Fruit fly (Drosophila melanogaster) whole organism, embryonic: Measurements from ENCODE around the gene CG43051.

Experiments used
- ATbp ChIP-seq: fragments of 200-800 bp; sonication (Bioruptor generic); optimal IDR thresholded peaks from 2 replicates; lab custom pipeline; 2017; ENCODE audit warnings: missing biosample characterization, mild to moderate bottlenecking, missing genetic modification characterization, missing genetic modification reagents
- CG11504 ChIP-seq: fragments of 200-800 bp; sonication (Bioruptor generic); optimal IDR thresholded peaks from 3 replicates; lab custom pipeline; 2019; ENCODE audit warnings: missing biosample characterization, mild to moderate bottlenecking, missing genetic modification characterization, moderate library complexity
- CG1233 ChIP-seq: fragments of 200-800 bp; sonication (Bioruptor generic); optimal IDR thresholded peaks from 4 replicates; lab custom pipeline; 2018; ENCODE audit warnings: missing biosample characterization, mild to moderate bottlenecking, missing genetic modification characterization
- CG12769 ChIP-seq: fragments of 200-800 bp; sonication (Bioruptor generic); optimal IDR thresholded peaks from 2 replicates; lab custom pipeline; 2019; ENCODE audit warnings: missing biosample characterization, mild to moderate bottlenecking, missing genetic modification characterization, moderate library complexity
- CG14441 ChIP-seq: fragments of 200-800 bp; sonication (Bioruptor generic); IDR thresholded peaks from 2 replicates; pipeline ENCODE4 v1.3.6; 2022; ENCODE audit warnings: missing biosample characterization, missing genetic modification characterization
- CG14860 ChIP-seq: fragments of 200-800 bp; sonication (Bioruptor generic); IDR thresholded peaks from 3 replicates; pipeline ENCODE4 v1.3.6; 2022; ENCODE audit warnings: missing biosample characterization, missing genetic modification characterization; ENCODE audit not compliant: partially characterized antibody
- CG14965 ChIP-seq: fragments of 200-800 bp; sonication (Bioruptor generic); optimal IDR thresholded peaks from 2 replicates; lab custom pipeline; 2016; ENCODE audit warnings: missing biosample characterization, missing genetic modification characterization, borderline replicate concordance
- CG15696 ChIP-seq: fragments of 200-800 bp; sonication (Bioruptor generic); optimal IDR thresholded peaks from 2 replicates; lab custom pipeline; 2019; ENCODE audit warnings: missing biosample characterization, mild to moderate bottlenecking, missing genetic modification characterization, moderate library complexity
- CG1792 ChIP-seq: fragments of 200-800 bp; sonication (Bioruptor generic); optimal IDR thresholded peaks from 2 replicates; lab custom pipeline; 2016; ENCODE audit warnings: missing biosample characterization, missing genetic modification characterization
- CG30403 ChIP-seq: fragments of 200-800 bp; sonication (Bioruptor generic); optimal IDR thresholded peaks from 3 replicates; lab custom pipeline; 2016; ENCODE audit warnings: missing biosample characterization, missing genetic modification characterization
- CG3065 ChIP-seq: fragments of 200-800 bp; sonication (Bioruptor generic); optimal IDR thresholded peaks from 2 replicates; lab custom pipeline; 2016; ENCODE audit warnings: missing biosample characterization, missing genetic modification characterization
- CG31224 ChIP-seq: fragments of 200-800 bp; sonication (Bioruptor generic); IDR thresholded peaks from 2 replicates; pipeline ENCODE4 v1.3.6; 2022; ENCODE audit warnings: missing biosample characterization, missing genetic modification characterization
- CG3407 ChIP-seq: fragments of 200-800 bp; sonication (Bioruptor generic); optimal IDR thresholded peaks from 2 replicates; lab custom pipeline; 2018; ENCODE audit warnings: missing biosample characterization, mild to moderate bottlenecking, missing genetic modification characterization
- CG34422 ChIP-seq: fragments of 200-800 bp; sonication (Bioruptor generic); IDR thresholded peaks from 3 replicates; pipeline ENCODE4 v1.3.6; 2022; ENCODE audit warnings: missing biosample characterization, missing genetic modification characterization
- CG3995 ChIP-seq: fragments of 200-800 bp; sonication (Bioruptor generic); optimal IDR thresholded peaks from 3 replicates; lab custom pipeline; 2016; ENCODE audit warnings: missing biosample characterization, missing genetic modification characterization
- CG6175 ChIP-seq: fragments of 200-800 bp; sonication (Bioruptor generic); IDR thresholded peaks from 3 replicates; pipeline ENCODE4 v1.3.6; 2022; ENCODE audit warnings: missing biosample characterization, missing genetic modification characterization
- CG8290 ChIP-seq, 3 experiments: fragments of 200-800 bp; sonication (Bioruptor generic); optimal IDR thresholded peaks; 2 replicates each; lab custom pipeline; 2016 to 2019; ENCODE audit warnings: missing biosample characterization in 3 of 3, missing genetic modification characterization in 3 of 3, mild to moderate bottlenecking in 2 of 3, moderate library complexity in 1 of 3
- CG9932 ChIP-seq: fragments of 200-800 bp; sonication (Bioruptor generic); IDR thresholded peaks from 2 replicates; pipeline ENCODE4 v1.3.6; 2022; ENCODE audit warnings: missing biosample characterization, missing genetic modification characterization
- CTCF ChIP-seq: fragments of 200-800 bp; sonication (Bioruptor generic); optimal IDR thresholded peaks from 2 replicates; lab custom pipeline; 2017; ENCODE audit warnings: missing biosample characterization, mild to moderate bottlenecking, missing genetic modification characterization, moderate library complexity
- Dfd ChIP-seq, 2 experiments: fragments of >200 bp; optimal IDR thresholded peaks; 2 replicates each; lab custom pipeline; 2017; ENCODE audit warnings: missing biosample characterization in 2 of 2, missing genetic modification characterization in 2 of 2
- Dip3 ChIP-seq: fragments of 200-800 bp; sonication (Bioruptor generic); optimal IDR thresholded peaks from 3 replicates; lab custom pipeline; 2016; ENCODE audit warnings: missing biosample characterization, missing genetic modification characterization
- Doc3 ChIP-seq: fragments of 200-800 bp; sonication (Bioruptor generic); IDR thresholded peaks from 3 replicates; pipeline ENCODE4 v1.3.6; 2022; ENCODE audit warnings: missing biosample characterization, missing genetic modification characterization; ENCODE audit not compliant: partially characterized antibody
- H2.0 ChIP-seq: fragments of 200-800 bp; sonication (Bioruptor generic); IDR thresholded peaks from 2 replicates; pipeline ENCODE4 v1.3.6; 2022; ENCODE audit warnings: missing biosample characterization, missing genetic modification characterization
- HLH3B ChIP-seq: fragments of 200-800 bp; sonication (Bioruptor generic); IDR thresholded peaks from 2 replicates; pipeline ENCODE4 v1.3.6; 2022; ENCODE audit warnings: missing biosample characterization, missing genetic modification characterization
- HLH54F ChIP-seq: fragments of 200-800 bp; sonication (Bioruptor generic); optimal IDR thresholded peaks from 3 replicates; lab custom pipeline; 2016; ENCODE audit warnings: missing biosample characterization, missing genetic modification characterization
- Hey ChIP-seq: fragments of 200-800 bp; sonication (Bioruptor generic); optimal IDR thresholded peaks from 3 replicates; lab custom pipeline; 2018; ENCODE audit warnings: missing biosample characterization, mild to moderate bottlenecking, missing genetic modification characterization
- Lim3 ChIP-seq: fragments of 200-800 bp; sonication (Bioruptor generic); IDR thresholded peaks from 2 replicates; pipeline ENCODE4 v1.3.6; 2022; ENCODE audit warnings: missing biosample characterization, missing genetic modification characterization
- Mad ChIP-seq: fragments of 200-800 bp; sonication (Bioruptor generic); optimal IDR thresholded peaks from 2 replicates; lab custom pipeline; 2016; ENCODE audit warnings: missing biosample characterization, missing genetic modification characterization
- Med ChIP-seq: fragments of 200-800 bp; sonication (Bioruptor generic); peaks from one replicate; lab custom pipeline; 2016; ENCODE audit warnings: missing biosample characterization, missing genetic modification characterization, mild to moderate bottlenecking, inconsistent platforms, moderate library complexity
- Pdp1 ChIP-seq, 2 experiments: fragments of 200-800 bp; sonication (Bioruptor generic); optimal IDR thresholded peaks; 3 replicates each; lab custom pipeline; 2016; ENCODE audit warnings: missing biosample characterization in 2 of 2, missing genetic modification characterization in 2 of 2, mild to moderate bottlenecking in 1 of 2, moderate library complexity in 1 of 2
- Sox102F ChIP-seq: fragments of 200-800 bp; sonication (Bioruptor generic); optimal IDR thresholded peaks from 2 replicates; lab custom pipeline; 2018; ENCODE audit warnings: missing biosample characterization, mild to moderate bottlenecking, missing genetic modification characterization, moderate library complexity
- Sry-β ChIP-seq: fragments of 200-800 bp; sonication (Bioruptor generic); optimal IDR thresholded peaks from 2 replicates; lab custom pipeline; 2018; ENCODE audit warnings: missing biosample characterization, mild to moderate bottlenecking, missing genetic modification characterization, moderate library complexity
- Stat92E ChIP-seq, 3 experiments: fragments of >200 bp in 2 of 3; fragments of 200-800 bp in 1 of 3; sonication (Bioruptor generic) in 1 of 3; optimal IDR thresholded peaks; 2 replicates each; lab custom pipeline; 2017 to 2019; ENCODE audit warnings: missing biosample characterization in 3 of 3, missing genetic modification characterization in 3 of 3, mild to moderate bottlenecking in 1 of 3, moderate library complexity in 1 of 3
- Taf1 ChIP-seq: fragments of 200-800 bp; sonication (Bioruptor generic); IDR thresholded peaks from 2 replicates; pipeline ENCODE4 v1.3.6; 2022; ENCODE audit warnings: missing biosample characterization, missing genetic modification characterization
- Vsx1 ChIP-seq: fragments of 200-800 bp; sonication (Bioruptor generic); optimal IDR thresholded peaks from 2 replicates; lab custom pipeline; 2017; ENCODE audit warnings: missing biosample characterization, mild to moderate bottlenecking, missing genetic modification characterization, missing genetic modification reagents
- ci ChIP-seq: fragments of 200-800 bp; sonication (Bioruptor generic); IDR thresholded peaks from 3 replicates; pipeline ENCODE4 v1.3.6; 2022; ENCODE audit warnings: missing biosample characterization, missing genetic modification characterization
- fd64A ChIP-seq: fragments of 200-800 bp; sonication (Bioruptor generic); optimal IDR thresholded peaks from 3 replicates; lab custom pipeline; 2018; ENCODE audit warnings: missing biosample characterization, mild to moderate bottlenecking, missing genetic modification characterization
- fd96Cb ChIP-seq: fragments of 200-800 bp; sonication (Bioruptor generic); optimal IDR thresholded peaks from 2 replicates; lab custom pipeline; 2018; ENCODE audit warnings: missing biosample characterization, mild to moderate bottlenecking, missing genetic modification characterization, moderate library complexity
- gsb ChIP-seq: fragments of 200-800 bp; sonication (Bioruptor generic); IDR thresholded peaks from 2 replicates; pipeline ENCODE4 v1.3.6; 2022; ENCODE audit warnings: missing biosample characterization, missing genetic modification characterization
- her ChIP-seq: fragments of 200-800 bp; sonication (Bioruptor generic); optimal IDR thresholded peaks from 2 replicates; lab custom pipeline; 2016; ENCODE audit warnings: missing biosample characterization, missing genetic modification characterization
- hth ChIP-seq: fragments of >200 bp; optimal IDR thresholded peaks from 2 replicates; lab custom pipeline; 2017; ENCODE audit warnings: inconsistent platforms
- nom ChIP-seq: fragments of 200-800 bp; sonication (Bioruptor generic); optimal IDR thresholded peaks from 2 replicates; lab custom pipeline; 2017; ENCODE audit warnings: missing biosample characterization, missing genetic modification characterization, mild to moderate bottlenecking, moderate library complexity, missing genetic modification reagents
- pb ChIP-seq: fragments of 200-800 bp; sonication (Bioruptor generic); optimal IDR thresholded peaks from 3 replicates; lab custom pipeline; 2016; ENCODE audit warnings: missing biosample characterization, missing genetic modification characterization
- psq ChIP-seq: fragments of 200-800 bp; sonication (Bioruptor generic); optimal IDR thresholded peaks from 2 replicates; lab custom pipeline; 2017; ENCODE audit warnings: missing biosample characterization, missing genetic modification characterization
- pum ChIP-seq: fragments of 200-800 bp; sonication (Bioruptor generic); optimal IDR thresholded peaks from 2 replicates; lab custom pipeline; 2016; ENCODE audit warnings: missing biosample characterization, missing genetic modification characterization
- sim ChIP-seq: fragments of 200-800 bp; sonication (Bioruptor generic); IDR thresholded peaks from 2 replicates; pipeline ENCODE4 v1.3.6; 2022; ENCODE audit warnings: missing biosample characterization, missing genetic modification characterization
- so ChIP-seq: fragments of 200-800 bp; sonication (Bioruptor generic); IDR thresholded peaks from 3 replicates; pipeline ENCODE4 v1.3.6; 2022; ENCODE audit warnings: missing biosample characterization, missing genetic modification characterization
- ssp ChIP-seq: fragments of 200-800 bp; sonication (Bioruptor generic); IDR thresholded peaks from 2 replicates; pipeline ENCODE4 v1.3.6; 2022; ENCODE audit warnings: missing biosample characterization, missing genetic modification characterization
- tup ChIP-seq: fragments of 200-800 bp; sonication (Bioruptor generic); optimal IDR thresholded peaks from 2 replicates; lab custom pipeline; 2016; ENCODE audit warnings: missing biosample characterization, mild to moderate bottlenecking, missing genetic modification characterization, moderate library complexity
- vvl ChIP-seq: fragments of 200-800 bp; sonication (Bioruptor generic); IDR thresholded peaks from 2 replicates; pipeline ENCODE4 v1.3.6; 2022; ENCODE audit warnings: missing biosample characterization, missing genetic modification characterization
- wdn ChIP-seq: fragments of 200-800 bp; sonication (Bioruptor generic); IDR thresholded peaks from 2 replicates; pipeline ENCODE4 v1.3.6; 2022; ENCODE audit warnings: missing biosample characterization, missing genetic modification characterization
- wor ChIP-seq: fragments of 200-800 bp; sonication (Bioruptor generic); IDR thresholded peaks from 2 replicates; pipeline ENCODE4 v1.3.6; 2022; ENCODE audit warnings: missing biosample characterization, missing genetic modification characterization

CG43051 gene

DNA sequence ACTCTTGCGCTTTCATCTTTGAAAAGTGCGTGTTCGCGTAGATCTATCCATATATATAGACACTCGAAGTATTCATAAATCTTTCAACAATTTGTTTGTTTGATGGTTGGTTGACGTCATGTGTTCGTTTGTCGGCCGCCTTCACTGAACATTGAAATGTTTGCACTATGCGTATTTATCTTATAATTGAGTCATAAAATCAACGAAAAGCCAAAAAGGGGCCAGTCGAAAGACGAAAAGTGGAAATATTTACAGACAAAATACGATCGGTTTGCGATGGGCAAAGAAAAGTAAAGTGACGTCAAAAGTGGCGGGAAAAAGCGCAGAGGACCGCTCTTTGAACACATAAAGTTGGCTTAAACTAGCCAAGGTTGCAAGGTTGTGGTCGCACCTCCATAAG lies 20.4 kb upstream of the CG43051 start (continued):
- no peak for TF ChIP-seq ssp (GFP tag; lab: Robert Waterston, UW)
- no peak for TF ChIP-seq fd96Cb (tag; lab: Kevin White, UChicago)
- no peak for TF ChIP-seq CG3995
- TF ChIP-seq hth (lab: Kevin White, UChicago): no peak
- TF ChIP-seq fd64A (GFP tag; lab: Kevin White, UChicago): peak; percentile 79
- TF ChIP-seq vvl (GFP tag; lab: Robert Waterston, UW): peak; percentile 38; the same call in 1 of the 2 replicates
- TF ChIP-seq Med (GFP tag; lab: Kevin White, UChicago): peak; percentile 42
- peak; percentile 78 for TF ChIP-seq CG15696 (tag; lab: Kevin White, UChicago)
- TF ChIP-seq Lim3 (GFP tag; lab: Robert Waterston, UW): no peak
- no peak for TF ChIP-seq CG30403
- no peak for TF ChIP-seq pb (GFP tag; lab: Kevin White, UChicago)
- peak; percentile 20 for TF ChIP-seq CTCF (GFP tag; lab: Kevin White, UChicago)
- TF ChIP-seq tup (GFP tag; lab: Kevin White, UChicago): no peak
- TF ChIP-seq wor (GFP tag; lab: Robert Waterston, UW): no peak
- TF ChIP-seq Stat92E (GFP tag; optimal IDR thresholded peaks at IDR 0.05; lab: Kevin White, UChicago): no peak
- TF ChIP-seq CG14860 (GFP tag; lab: Robert Waterston, UW): no peak
- no peak for TF ChIP-seq Mad (GFP tag; lab: Kevin White, UChicago)
- TF ChIP-seq CG31224 (GFP tag; lab: Robert Waterston, UW): no peak
- TF ChIP-seq HLH54F (GFP tag; lab: Kevin White, UChicago): no peak
- no peak for TF ChIP-seq Hey (tag; lab: Kevin White, UChicago)
- no peak for TF ChIP-seq CG14965 (GFP tag; lab: Kevin White, UChicago)
- TF ChIP-seq Dfd (GFP tag; optimal IDR thresholded peaks at IDR 0.05; lab: Kevin White, UChicago): no peak
- TF ChIP-seq CG1792 (GFP tag; lab: Kevin White, UChicago): no peak
- no peak for TF ChIP-seq gsb
- TF ChIP-seq pum (GFP tag; lab: Kevin White, UChicago): no peak
- peak in 1 of 2 experiments; percentile 3 for TF ChIP-seq Pdp1 (GFP tag; optimal IDR thresholded peaks at IDR 0.05; lab: Kevin White, UChicago)
- TF ChIP-seq Taf1 (GFP tag; lab: Robert Waterston, UW): no peak
- no peak for TF ChIP-seq H2.0 (GFP tag; lab: Robert Waterston, UW)
- TF ChIP-seq CG3065 (GFP tag; lab: Kevin White, UChicago): no peak
- no peak for TF ChIP-seq sim (GFP tag; lab: Robert Waterston, UW)
- TF ChIP-seq Sox102F (GFP tag; lab: Kevin White, UChicago): peak; percentile 37
- TF ChIP-seq CG14441 (GFP tag; lab: Robert Waterston, UW): no peak
- TF ChIP-seq her (GFP tag; lab: Kevin White, UChicago): peak; percentile 3
- no peak for TF ChIP-seq wdn (GFP tag; lab: Robert Waterston, UW)
- TF ChIP-seq CG9932: no peak
- TF ChIP-seq Doc3 (GFP tag; lab: Robert Waterston, UW): no peak
- TF ChIP-seq ci (GFP tag; lab: Robert Waterston, UW): peak; percentile 76
- peak; percentile 71 for TF ChIP-seq ATbp (GFP tag; lab: Kevin White, UChicago)
- peak; percentile 27 for TF ChIP-seq Sry-β (GFP tag; lab: Kevin White, UChicago)
- no peak for TF ChIP-seq CG34422 (GFP tag; lab: Robert Waterston, UW)
- TF ChIP-seq psq (GFP tag; lab: Kevin White, UChicago): no peak
- peak; percentile 37 for TF ChIP-seq CG3407 (GFP tag; lab: Kevin White, UChicago)
- no peak for TF ChIP-seq CG8290 (GFP tag; optimal IDR thresholded peaks at IDR 0.05; lab: Kevin White, UChicago)
- TF ChIP-seq CG8290 (tag; optimal IDR thresholded peaks at IDR 0.05; lab: Kevin White, UChicago): peak; percentile 45 to 50
- TF ChIP-seq HLH3B (GFP tag; lab: Robert Waterston, UW): peak; percentile 38; the same call in 1 of the 2 replicates
- peak; percentile 56 for TF ChIP-seq Vsx1
- no peak for TF ChIP-seq nom (GFP tag; lab: Kevin White, UChicago)
- no peak for TF ChIP-seq CG6175 (GFP tag; lab: Robert Waterston, UW)
- TF ChIP-seq so (GFP tag; lab: Robert Waterston, UW): no peak
- TF ChIP-seq Dip3: no peak
- peak; percentile 50 for TF ChIP-seq CG12769 (tag; lab: Kevin White, UChicago)
- peak; percentile 32 for TF ChIP-seq CG11504 (tag; lab: Kevin White, UChicago)
- TF ChIP-seq CG1233 (GFP tag; lab: Kevin White, UChicago): peak; percentile 67
